Worm (Caenorhabditis elegans) whole organism, L4 larva: ENCODE measurements around the gene F11A5.9.

Experiments used
- F10B5.3 ChIP-seq: sonication (generic microtip); optimal IDR thresholded peaks from 2 replicates; lab custom pipeline; 2016; ENCODE audit warnings: mild to moderate bottlenecking, missing genetic modification characterization, missing compliant biosample characterization
- F26F4.8 ChIP-seq: fragments of 200-800 bp; sonication (Bioruptor generic); conservative IDR thresholded peaks from 2 replicates; pipeline ENCODE4 v1.3.6; 2022; ENCODE audit warnings: missing genetic modification characterization, missing compliant biosample characterization
- F37D6.2 ChIP-seq: sonication (generic microtip); optimal IDR thresholded peaks from 2 replicates; lab custom pipeline; 2016; ENCODE audit warnings: mild to moderate bottlenecking, missing genetic modification characterization, missing compliant biosample characterization
- F49E8.2 ChIP-seq: sonication (generic microtip); optimal IDR thresholded peaks from 2 replicates; lab custom pipeline; 2016; ENCODE audit warnings: missing compliant biosample characterization, mild to moderate bottlenecking, missing genetic modification characterization, borderline replicate concordance
- R02D3.7 ChIP-seq: fragments of 150-350 bp; sonication (generic microtip); optimal IDR thresholded peaks from 3 replicates; lab custom pipeline; 2014; ENCODE audit warnings: missing biosample characterization, missing genetic modification characterization
- T20F7.1 ChIP-seq: fragments of 200-800 bp; sonication (Bioruptor generic); optimal IDR thresholded peaks from 2 replicates; lab custom pipeline; 2018; ENCODE audit warnings: mild to moderate bottlenecking, missing genetic modification characterization, missing compliant biosample characterization
- Y48G9A.11 ChIP-seq: fragments of 200-800 bp; sonication (Bioruptor generic); IDR thresholded peaks from 2 replicates; pipeline ENCODE4 v1.3.6; 2022; ENCODE audit warnings: missing genetic modification reagents, missing genetic modification characterization, missing compliant biosample characterization
- Y5F2A.4 ChIP-seq: fragments of 200-800 bp; sonication (Bioruptor generic); optimal IDR thresholded peaks from 2 replicates; lab custom pipeline; 2018; ENCODE audit warnings: mild to moderate bottlenecking, missing genetic modification characterization, missing compliant biosample characterization
- aha-1 ChIP-seq: fragments of 150-350 bp; peaks from one replicate; lab custom pipeline; 2014; ENCODE audit warnings: missing biosample characterization, missing genetic modification characterization
- ceh-44 ChIP-seq: fragments of 200-800 bp; sonication (Bioruptor generic); IDR thresholded peaks from 2 replicates; pipeline ENCODE4 v1.3.6; 2022; ENCODE audit warnings: missing genetic modification reagents, missing genetic modification characterization, missing compliant biosample characterization
- ces-1 ChIP-seq: fragments of 150-350 bp; sonication (generic microtip); optimal IDR thresholded peaks from 4 replicates; lab custom pipeline; 2014; ENCODE audit warnings: missing biosample characterization, missing genetic modification reagents, missing genetic modification characterization
- daf-19 ChIP-seq: fragments of 200-800 bp; sonication (Bioruptor generic); conservative IDR thresholded peaks from 2 replicates; pipeline ENCODE4 v1.3.6; 2022; ENCODE audit warnings: missing genetic modification characterization, missing compliant biosample characterization
- egl-43 ChIP-seq: fragments of 200-800 bp; sonication (Bioruptor generic); IDR thresholded peaks from 2 replicates; pipeline ENCODE4 v1.3.6; 2022; ENCODE audit warnings: missing genetic modification reagents, missing genetic modification characterization, missing compliant biosample characterization
- lim-7 ChIP-seq: fragments of 200-800 bp; sonication (Bioruptor generic); IDR thresholded peaks from 2 replicates; pipeline ENCODE4 v1.3.6; 2022; ENCODE audit warnings: missing genetic modification characterization, missing compliant biosample characterization
- lin-38 ChIP-seq: fragments of 200-800 bp; sonication (Bioruptor generic); IDR thresholded peaks from 2 replicates; pipeline ENCODE4 v1.3.6; 2022; ENCODE audit warnings: missing genetic modification reagents, missing genetic modification characterization, missing compliant biosample characterization
- lin-39 ChIP-seq: fragments of 150-350 bp; optimal IDR thresholded peaks from 2 replicates; lab custom pipeline; 2014; ENCODE audit warnings: missing biosample characterization, missing genetic modification reagents, missing genetic modification characterization
- lir-3 ChIP-seq: sonication (generic microtip); optimal IDR thresholded peaks from 2 replicates; lab custom pipeline; 2016; ENCODE audit warnings: mild to moderate bottlenecking, missing genetic modification characterization, missing compliant biosample characterization
- lsy-2 ChIP-seq, 2 experiments: fragments of 150-350 bp in 1 of 2; sonication (generic microtip) in 1 of 2; optimal IDR thresholded peaks; 2 replicates each; lab custom pipeline; 2014 to 2017; ENCODE audit warnings: missing biosample characterization in 2 of 2, missing genetic modification characterization in 2 of 2
- madf-9 ChIP-seq: fragments of 200-800 bp; sonication (Bioruptor generic); conservative IDR thresholded peaks from 2 replicates; pipeline ENCODE4 v1.3.6; 2022; ENCODE audit warnings: missing genetic modification reagents, missing genetic modification characterization, missing compliant biosample characterization
- mdt-29 ChIP-seq: fragments of 200-800 bp; sonication (Bioruptor generic); IDR thresholded peaks from 2 replicates; pipeline ENCODE4 v1.3.6; 2022; ENCODE audit warnings: missing genetic modification reagents, missing genetic modification characterization, missing compliant biosample characterization
- mep-1 ChIP-seq: fragments of 150-350 bp; sonication (generic microtip); optimal IDR thresholded peaks from 3 replicates; lab custom pipeline; 2014; ENCODE audit warnings: missing biosample characterization, missing genetic modification characterization
- mxl-3 ChIP-seq: fragments of 200-800 bp; sonication (Bioruptor generic); optimal IDR thresholded peaks from 2 replicates; lab custom pipeline; 2018; ENCODE audit warnings: mild to moderate bottlenecking, missing genetic modification characterization, missing compliant biosample characterization
- nhr-10 ChIP-seq: fragments of 150-350 bp; optimal IDR thresholded peaks from 2 replicates; lab custom pipeline; 2014; ENCODE audit warnings: missing biosample characterization, missing genetic modification characterization
- nhr-11 ChIP-seq: fragments of 150-350 bp; optimal IDR thresholded peaks from 2 replicates; lab custom pipeline; 2014; ENCODE audit warnings: missing biosample characterization, missing genetic modification characterization
- nhr-48 ChIP-seq: sonication (generic microtip); optimal IDR thresholded peaks from 2 replicates; lab custom pipeline; 2016; ENCODE audit warnings: mild to moderate bottlenecking, missing genetic modification characterization, missing compliant biosample characterization
- nhr-77 ChIP-seq: fragments of 150-350 bp; optimal IDR thresholded peaks from 2 replicates; lab custom pipeline; 2014; ENCODE audit warnings: missing biosample characterization, missing genetic modification characterization
- snpc-4 ChIP-seq: fragments of 150-350 bp; optimal IDR thresholded peaks from 2 replicates; lab custom pipeline; 2014; ENCODE audit warnings: missing biosample characterization, missing genetic modification characterization
- spr-1 ChIP-seq: sonication (generic microtip); optimal IDR thresholded peaks from 2 replicates; lab custom pipeline; 2016; ENCODE audit warnings: mild to moderate bottlenecking, missing genetic modification characterization, missing compliant biosample characterization
- tra-1 ChIP-seq: fragments of 200-800 bp; sonication (Bioruptor generic); IDR thresholded peaks from 2 replicates; pipeline ENCODE4 v1.3.6; 2022; ENCODE audit warnings: missing genetic modification reagents, missing genetic modification characterization, missing compliant biosample characterization
- unc-39 ChIP-seq: sonication (generic microtip); optimal IDR thresholded peaks from 2 replicates; lab custom pipeline; 2017; ENCODE audit warnings: missing biosample characterization, missing genetic modification characterization
- unc-62 ChIP-seq, 3 experiments: fragments of 150-350 bp in 1 of 3; sonication (generic microtip); optimal IDR thresholded peaks in 2 of 3; peaks in 1 of 3; 1 replicate in 1 of 3; 2 replicates in 2 of 3; lab custom pipeline; 2014 to 2017; ENCODE audit warnings: missing biosample characterization in 3 of 3, missing genetic modification characterization in 3 of 3, missing genetic modification reagents in 3 of 3, missing genotype in 1 of 3
- ztf-11 ChIP-seq: fragments of 150-350 bp; optimal IDR thresholded peaks from 2 replicates; lab custom pipeline; 2014; ENCODE audit warnings: missing biosample characterization, missing genetic modification characterization
- ztf-7 ChIP-seq: fragments of 150-350 bp; optimal IDR thresholded peaks from 2 replicates; lab custom pipeline; 2014; ENCODE audit warnings: missing biosample characterization, missing genetic modification characterization

The F11A5.9 gene

DNA sequence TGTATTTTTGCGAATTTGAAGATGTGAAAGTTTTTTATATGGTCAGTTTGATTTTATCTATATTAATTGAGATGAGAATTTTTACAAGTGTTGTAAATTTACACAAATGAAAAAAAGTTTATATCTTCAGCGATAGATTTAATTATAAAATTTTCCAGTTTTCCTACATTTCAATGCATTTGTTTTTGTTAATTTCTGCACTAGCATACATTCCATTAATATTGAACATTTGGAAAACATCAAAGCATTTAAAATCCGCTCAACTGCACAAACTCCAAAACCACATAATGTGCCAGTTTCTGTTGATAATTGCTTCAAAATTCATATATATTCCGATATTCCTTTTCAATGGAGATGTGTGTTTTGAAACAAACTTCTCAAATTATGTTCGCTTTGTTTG, 31.8 kb upstream of the F11A5.9 start, which contains the start of gene srh-277:
srh-277 (plus strand) TSS at position 301 of the 400 bp plus-strand sequence.
- TF ChIP-seq mdt-29 (GFP tag; lab: Robert Waterston, UW) (no peak), ceh-44 (GFP tag; lab: Robert Waterston, UW) (no peak)

DNA sequence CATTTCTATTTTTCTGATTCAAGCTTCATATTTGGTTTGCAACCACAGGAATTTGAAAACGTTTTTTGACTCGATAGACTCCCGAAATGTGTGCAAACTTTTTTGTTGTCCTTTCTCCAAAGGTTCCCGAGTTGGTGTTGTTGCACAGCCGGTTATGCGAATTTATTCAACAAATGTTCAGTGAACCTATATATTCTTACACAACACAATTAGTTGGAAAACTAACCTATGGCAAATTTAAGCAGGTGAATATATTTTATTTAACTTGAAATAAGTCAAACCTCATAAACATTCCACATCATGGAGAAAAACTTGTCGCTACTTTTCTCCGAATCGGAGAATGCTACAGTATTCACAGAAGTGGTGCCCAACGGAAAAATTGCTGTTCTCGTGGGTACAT, 31.3 kb upstream of the F11A5.9 start, which contains the start of gene srz-14:
srz-14 (plus strand) TSS at position 301 of the 400 bp plus-strand sequence.
- TF ChIP-seq spr-1 (no peak), nhr-11 (tag; lab: Kevin White, UChicago) (no peak)

DNA sequence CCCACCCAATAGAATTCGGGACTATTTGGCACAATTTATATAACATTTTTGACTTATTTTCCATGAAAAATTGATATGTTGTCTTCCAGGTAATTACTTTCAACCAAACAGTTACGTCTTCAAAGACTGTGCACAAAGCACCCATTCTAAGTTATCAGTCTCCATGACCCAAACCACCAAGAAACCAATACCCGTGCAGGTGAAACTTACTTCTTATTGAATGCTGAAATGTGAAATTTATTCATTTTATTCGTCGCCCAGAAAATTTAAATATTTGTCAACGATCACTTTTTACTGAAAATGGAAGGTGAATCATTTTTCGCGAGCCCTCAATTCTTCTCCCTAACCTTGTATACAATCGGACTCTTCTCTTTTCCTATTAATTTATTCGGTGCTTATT, 24.2 kb upstream of the F11A5.9 start, which contains the start of gene srh-281:
srh-281 (plus strand) TSS at position 301 of the 400 bp plus-strand sequence.
- TF ChIP-seq nhr-77 (tag; lab: Kevin White, UChicago) (no peak), spr-1 (no peak), ces-1 (GFP tag; lab: Kevin White, UChicago) (no peak), lim-7 (GFP tag; lab: Robert Waterston, UW) (no peak), nhr-48 (tag; lab: Kevin White, UChicago) (no peak), ztf-7 (tag; lab: Kevin White, UChicago) (no peak), T20F7.1 (GFP tag; lab: Kevin White, UChicago) (no peak), madf-9 (GFP tag; lab: Robert Waterston, UW) (no peak), mxl-3 (GFP tag; lab: Kevin White, UChicago) (no peak), F10B5.3 (tag; lab: Kevin White, UChicago) (no peak), lir-3 (tag; lab: Kevin White, UChicago) (no peak), R02D3.7 (tag; lab: Kevin White, UChicago) (no peak)

DNA sequence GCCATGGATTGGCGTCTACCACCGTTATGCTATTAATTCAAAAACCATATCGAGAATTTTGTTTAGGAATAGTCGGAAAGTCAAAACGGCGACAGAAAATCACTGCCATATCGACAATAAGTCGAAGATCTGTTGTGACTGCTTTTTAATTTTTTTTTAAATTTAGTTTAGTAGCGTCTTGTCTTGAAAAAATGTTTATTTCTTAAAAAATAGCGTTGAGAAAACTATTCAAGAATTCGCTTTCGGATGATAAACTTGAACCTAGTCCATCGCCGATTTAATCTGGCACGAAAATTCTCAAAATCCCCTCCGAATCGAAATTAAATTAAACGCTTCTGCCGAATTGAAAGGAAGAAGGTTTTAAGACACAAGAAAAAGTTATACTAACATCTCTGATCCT, 22.6 kb upstream of the F11A5.9 start, which contains the start of gene srh-279:
srh-279 (plus strand) TSS at position 301 of the 400 bp plus-strand sequence.
- peak in 1 of 2 experiments; percentile 26 for TF ChIP-seq unc-62 (GFP tag; optimal IDR thresholded peaks at IDR 0.05 in 1 of 2; lab: Kevin White, UChicago)
- TF ChIP-seq unc-62 (tag; optimal IDR thresholded peaks at IDR 0.05; lab: Kevin White, UChicago), result no peak
- TF ChIP-seq daf-19 (GFP tag; lab: Robert Waterston, UW), result no peak
- TF ChIP-seq T20F7.1 (GFP tag; lab: Kevin White, UChicago), result no peak
- no peak for TF ChIP-seq ztf-11

DNA sequence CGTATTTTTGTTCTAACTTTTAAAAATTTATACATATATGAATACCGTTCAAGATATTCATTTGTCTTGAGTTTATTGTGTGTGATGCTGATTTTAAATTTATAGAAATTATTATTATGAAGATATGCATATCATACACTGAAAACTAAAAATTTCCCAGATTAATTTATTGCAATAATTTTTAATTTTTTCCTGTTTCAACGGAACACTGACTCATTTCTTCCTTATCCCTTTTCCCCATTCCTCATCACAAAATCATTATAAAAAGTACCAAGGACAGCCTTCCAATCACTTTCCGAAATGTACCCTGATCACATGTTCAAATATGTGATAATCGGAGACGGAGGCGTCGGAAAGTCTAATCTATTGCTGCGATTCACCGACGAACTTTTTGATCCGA, 20.1 kb upstream of the F11A5.9 start, which contains the start of gene rabr-4:
rabr-4 (plus strand) TSS at position 301 of the 400 bp plus-strand sequence.
- no peak for TF ChIP-seq unc-39 (tag; lab: Kevin White, UChicago)
- TF ChIP-seq nhr-10 (tag; lab: Kevin White, UChicago), result no peak
- TF ChIP-seq egl-43 (GFP tag; lab: Robert Waterston, UW), result no peak
- TF ChIP-seq lin-38 (GFP tag; lab: Robert Waterston, UW), result no peak
- no peak for TF ChIP-seq F37D6.2
- no peak for TF ChIP-seq ztf-11
- no peak for TF ChIP-seq lsy-2 (tag; optimal IDR thresholded peaks at IDR 0.05; lab: Kevin White, UChicago)
- TF ChIP-seq F10B5.3 (tag; lab: Kevin White, UChicago), result no peak
- no peak for TF ChIP-seq tra-1 (GFP tag; lab: Robert Waterston, UW)
- no peak for TF ChIP-seq lin-39 (tag; lab: Kevin White, UChicago)
- no peak for TF ChIP-seq Y5F2A.4 (GFP tag; lab: Kevin White, UChicago)
- TF ChIP-seq Y48G9A.11 (GFP tag; lab: Robert Waterston, UW), result no peak
- no peak for TF ChIP-seq F26F4.8
- TF ChIP-seq F49E8.2 (tag; lab: Kevin White, UChicago), result no peak
- TF ChIP-seq mep-1 (tag; lab: Kevin White, UChicago), result no peak
- no peak for TF ChIP-seq lim-7 (GFP tag; lab: Robert Waterston, UW)
- TF ChIP-seq aha-1, result no peak
- no peak for TF ChIP-seq daf-19 (GFP tag; lab: Robert Waterston, UW)
- TF ChIP-seq spr-1, result no peak
- no peak for TF ChIP-seq snpc-4
